Worm (Caenorhabditis elegans) whole organism, mixed stage, embryonic: ENCODE measurements around the gene F11G11.14.
"Not testable (repeated sequence)": the region's sequence is repeated elsewhere in the genome, so short reads cannot be mapped to it uniquely, and the experiment has no call there.

ENCODE experiments used
- blmp-1 ChIP-seq: fragments of 150-350 bp; optimal IDR thresholded peaks from 2 replicates; lab custom pipeline; 2014; ENCODE audit warnings: missing biosample characterization, missing genetic modification characterization
- ceh-39 ChIP-seq: fragments of 150-350 bp; optimal IDR thresholded peaks from 2 replicates; lab custom pipeline; 2014; ENCODE audit warnings: missing biosample characterization, missing genetic modification characterization
- ceh-43 ChIP-seq: fragments of 200-800 bp; sonication (Bioruptor generic); optimal IDR thresholded peaks from 2 replicates; lab custom pipeline; 2018; ENCODE audit warnings: mild to moderate bottlenecking, missing genetic modification characterization, moderate library complexity, missing compliant biosample characterization
- elt-1 ChIP-seq: sonication (generic microtip); optimal IDR thresholded peaks from 2 replicates; lab custom pipeline; 2017; ENCODE audit warnings: missing genetic modification characterization, mild to moderate bottlenecking, missing compliant biosample characterization, antibody characterized with exemption, moderate library complexity, borderline replicate concordance; ENCODE audit not compliant: insufficient read depth
- elt-3 ChIP-seq: fragments of 150-350 bp; optimal IDR thresholded peaks from 2 replicates; lab custom pipeline; 2014; ENCODE audit warnings: missing biosample characterization, missing genetic modification characterization
- lsy-2 ChIP-seq: fragments of 150-350 bp; optimal IDR thresholded peaks from 2 replicates; lab custom pipeline; 2014; ENCODE audit warnings: missing biosample characterization, missing genetic modification characterization
- mep-1 ChIP-seq: fragments of 150-350 bp; optimal IDR thresholded peaks from 2 replicates; lab custom pipeline; 2017; ENCODE audit warnings: missing biosample characterization, missing genetic modification reagents, missing genetic modification characterization, inconsistent platforms
- nhr-76 ChIP-seq: sonication (generic microtip); optimal IDR thresholded peaks from 2 replicates; lab custom pipeline; 2017; ENCODE audit warnings: missing biosample characterization, missing genetic modification characterization
- snpc-4 ChIP-seq: fragments of 150-350 bp; optimal IDR thresholded peaks from 2 replicates; lab custom pipeline; 2014; ENCODE audit warnings: missing biosample characterization, missing genetic modification characterization

ce11 chrII:4860260-4860659, 3.2 kb upstream of the F11G11.14 start, which contains the start of the genes nspd-5 and F11G11.4:
- not testable (repeated sequence) for TF ChIP-seq mep-1 (tag; lab: Kevin White, UChicago); snpc-4; nhr-76; ceh-43 (GFP tag; lab: Kevin White, UChicago); lsy-2; elt-3; elt-1 (tag; lab: Kevin White, UChicago); ceh-39 (tag; lab: Kevin White, UChicago); blmp-1 (tag; lab: Kevin White, UChicago)
